Worm (Caenorhabditis elegans) whole organism, mixed stage, embryonic: ENCODE measurements around the gene ubh-2.

Experiments
- ceh-43 ChIP-seq: fragments of 200-800 bp; sonication (Bioruptor generic); optimal IDR thresholded peaks from 2 replicates; lab custom pipeline; 2018; ENCODE audit warnings: mild to moderate bottlenecking, missing genetic modification characterization, moderate library complexity, missing compliant biosample characterization
- elt-1 ChIP-seq: sonication (generic microtip); optimal IDR thresholded peaks from 2 replicates; lab custom pipeline; 2017; ENCODE audit warnings: missing genetic modification characterization, mild to moderate bottlenecking, missing compliant biosample characterization, antibody characterized with exemption, moderate library complexity, borderline replicate concordance; ENCODE audit not compliant: insufficient read depth
- lsy-2 ChIP-seq: fragments of 150-350 bp; optimal IDR thresholded peaks from 2 replicates; lab custom pipeline; 2014; ENCODE audit warnings: missing biosample characterization, missing genetic modification characterization
- pha-4 ChIP-seq: fragments of 150-350 bp; optimal IDR thresholded peaks from 2 replicates; lab custom pipeline; 2018; ENCODE audit warnings: missing biosample characterization, missing genetic modification reagents, missing genetic modification characterization
- unc-62 ChIP-seq: fragments of 150-350 bp; optimal IDR thresholded peaks from 2 replicates; lab custom pipeline; 2014; ENCODE audit warnings: missing biosample characterization, missing genetic modification reagents, missing genetic modification characterization

DNA sequence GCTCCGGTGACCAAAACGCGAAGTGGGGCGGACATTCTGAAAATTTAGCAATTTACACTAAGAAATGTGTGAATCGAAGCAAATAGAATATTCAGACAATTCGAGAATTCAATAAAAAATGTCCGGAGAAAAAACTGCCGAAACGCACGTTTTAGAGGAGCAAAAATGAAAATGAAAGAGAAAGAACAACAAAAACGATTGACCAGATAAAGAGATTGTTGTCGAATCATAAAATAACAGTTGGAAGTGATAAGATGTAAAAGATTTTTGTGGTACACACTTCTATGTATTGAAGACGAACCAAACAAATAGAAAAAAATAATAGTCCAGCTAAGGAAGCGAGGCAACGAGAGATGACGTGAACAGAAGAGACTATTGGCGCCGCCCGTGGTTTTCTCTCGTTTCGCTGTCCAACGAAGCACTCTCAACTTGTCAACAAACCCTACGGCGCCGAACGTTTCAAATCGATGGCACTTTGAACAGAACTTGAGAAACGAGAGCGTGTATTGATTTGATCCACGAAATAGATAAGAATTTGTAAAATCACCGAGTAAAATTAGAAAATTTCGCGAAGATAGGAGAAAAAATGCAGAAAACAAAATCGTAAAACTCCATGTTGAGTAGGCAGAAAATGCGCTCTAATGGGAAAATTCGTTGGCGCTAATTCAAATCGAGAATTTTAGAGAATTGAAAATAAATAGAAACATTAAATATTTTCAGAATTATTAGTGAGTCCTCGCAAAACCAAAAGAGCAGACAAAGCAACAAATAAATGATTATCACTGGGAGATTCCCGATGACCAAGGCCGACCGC lies 7.1 kb upstream of the ubh-2 start, which contains the start of gene mdh-1:
- TF ChIP-seq pha-4 (tag; lab: Kevin White, UChicago) (no peak), elt-1 (tag; lab: Kevin White, UChicago) (no peak), lsy-2 (tag; lab: Kevin White, UChicago) (no peak), ceh-43 (GFP tag; lab: Kevin White, UChicago) (no peak), unc-62 (GFP tag; lab: Kevin White, UChicago) (no peak)
